Worm (Caenorhabditis elegans) whole organism, L3 larva: ENCODE results near the gene plc-3.

Source experiments
- ama-1 ChIP-seq: fragments of 150-350 bp; optimal IDR thresholded peaks from 2 replicates; lab custom pipeline; 2018
- ceh-16 ChIP-seq: sonication (generic microtip); optimal IDR thresholded peaks from 2 replicates; lab custom pipeline; 2017; ENCODE audit warnings: missing biosample characterization, missing genetic modification characterization
- daf-12 ChIP-seq: fragments of 150-350 bp; optimal IDR thresholded peaks from 2 replicates; lab custom pipeline; 2014; ENCODE audit warnings: missing biosample characterization, missing genetic modification reagents, missing genetic modification characterization
- lin-39 ChIP-seq: fragments of 150-350 bp; optimal IDR thresholded peaks from 2 replicates; lab custom pipeline; 2018; ENCODE audit warnings: missing biosample characterization, missing genetic modification reagents, missing genetic modification characterization
- nhr-11 ChIP-seq: fragments of 150-350 bp; optimal IDR thresholded peaks from 2 replicates; lab custom pipeline; 2014; ENCODE audit warnings: missing biosample characterization, missing genetic modification characterization
- nhr-237 ChIP-seq: fragments of 150-350 bp; optimal IDR thresholded peaks from 2 replicates; lab custom pipeline; 2014; ENCODE audit warnings: missing biosample characterization, missing genetic modification characterization
- nhr-25 ChIP-seq: sonication (generic microtip); optimal IDR thresholded peaks from 2 replicates; lab custom pipeline; 2017; ENCODE audit warnings: missing biosample characterization, missing genetic modification characterization
- nhr-28 ChIP-seq: fragments of 150-350 bp; optimal IDR thresholded peaks from 2 replicates; lab custom pipeline; 2014; ENCODE audit warnings: missing biosample characterization, missing genetic modification characterization
- nhr-67 ChIP-seq: fragments of 150-350 bp; optimal IDR thresholded peaks from 2 replicates; lab custom pipeline; 2014; ENCODE audit warnings: missing biosample characterization, missing genetic modification characterization
- nhr-76 ChIP-seq: fragments of 150-350 bp; sonication (generic microtip); optimal IDR thresholded peaks from 5 replicates; lab custom pipeline; 2014; ENCODE audit warnings: missing biosample characterization, missing genetic modification characterization
- snpc-4 ChIP-seq: fragments of 150-350 bp; optimal IDR thresholded peaks from 2 replicates; lab custom pipeline; 2014; ENCODE audit warnings: missing biosample characterization, missing genetic modification characterization
- unc-62 ChIP-seq: fragments of 150-350 bp; sonication (generic microtip); optimal IDR thresholded peaks from 4 replicates; lab custom pipeline; 2014; ENCODE audit warnings: missing biosample characterization, missing genetic modification reagents, missing genetic modification characterization
- zag-1 ChIP-seq: fragments of 150-350 bp; optimal IDR thresholded peaks from 2 replicates; lab custom pipeline; 2014; ENCODE audit warnings: missing biosample characterization, missing genetic modification characterization
- ztf-11 ChIP-seq: fragments of 150-350 bp; optimal IDR thresholded peaks from 2 replicates; lab custom pipeline; 2014; ENCODE audit warnings: missing biosample characterization, missing genetic modification characterization

DNA sequence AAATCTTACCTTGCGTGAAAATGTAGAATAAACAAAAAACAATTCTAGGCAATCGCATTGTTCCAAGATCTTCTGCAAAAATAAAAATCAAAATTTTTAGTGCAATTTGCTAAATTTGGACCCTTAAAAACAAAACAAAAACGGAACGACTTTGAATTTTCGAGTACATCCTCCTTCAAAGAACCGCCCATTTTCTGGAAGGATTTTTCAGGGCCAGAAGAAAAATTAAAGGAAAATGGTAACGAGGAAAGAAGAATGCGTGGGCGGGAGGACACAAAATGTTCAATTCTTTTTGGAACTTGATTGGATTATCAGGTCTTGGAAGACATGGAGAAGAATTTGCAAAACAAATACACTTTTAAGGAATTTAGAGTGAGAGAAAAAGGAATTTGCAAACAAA is 48.4 kb downstream of the plc-3 start, which contains the start of gene F54B3.4:
- TF ChIP-seq snpc-4 (tag; lab: Kevin White, UChicago) (no peak), nhr-25 (tag; lab: Kevin White, UChicago) (no peak), lin-39 (tag; lab: Kevin White, UChicago) (no peak), zag-1 (tag; lab: Kevin White, UChicago) (no peak), nhr-76 (tag; lab: Kevin White, UChicago) (no peak), nhr-28 (no peak), nhr-237 (no peak), ceh-16 (no peak), ztf-11 (no peak), nhr-11 (tag; lab: Kevin White, UChicago) (no peak), nhr-67 (no peak), ama-1 (lab: Kevin White, UChicago) (no peak), unc-62 (GFP tag; lab: Kevin White, UChicago) (no peak), daf-12 (tag; lab: Kevin White, UChicago) (no peak)
